Worm (Caenorhabditis elegans) whole organism, young adult: Measurements from ENCODE around the gene C03H5.9.

Experiments used
- C06A6.2 ChIP-seq: fragments of 200-800 bp; sonication (Bioruptor generic); conservative IDR thresholded peaks from 2 replicates; pipeline ENCODE4 v1.3.6; 2022; ENCODE audit warnings: missing genetic modification characterization, missing compliant biosample characterization
- C17E4.6 ChIP-seq: fragments of 200-800 bp; sonication (Bioruptor generic); IDR thresholded peaks from 2 replicates; pipeline ENCODE4 v1.3.6; 2022; ENCODE audit warnings: missing genetic modification reagents, missing genetic modification characterization, missing compliant biosample characterization
- F37B4.10 ChIP-seq: fragments of 200-800 bp; sonication (Bioruptor generic); IDR thresholded peaks from 2 replicates; pipeline ENCODE4 v1.3.6; 2022; ENCODE audit warnings: missing genetic modification characterization, missing compliant biosample characterization
- F49E8.2 ChIP-seq: sonication (generic microtip); optimal IDR thresholded peaks from 3 replicates; lab custom pipeline; 2017; ENCODE audit warnings: missing genetic modification characterization, mild to moderate bottlenecking, missing compliant biosample characterization, antibody characterized with exemption, moderate library complexity; ENCODE audit not compliant: insufficient read depth
- F52B5.7 ChIP-seq: sonication (generic microtip); optimal IDR thresholded peaks from 2 replicates; lab custom pipeline; 2016; ENCODE audit warnings: mild to moderate bottlenecking, missing genetic modification characterization, missing compliant biosample characterization
- F57A8.1 ChIP-seq: fragments of 200-800 bp; sonication (Bioruptor generic); optimal IDR thresholded peaks from 2 replicates; lab custom pipeline; 2018; ENCODE audit warnings: mild to moderate bottlenecking, missing genetic modification characterization, moderate library complexity, missing compliant biosample characterization
- K12H6.12 ChIP-seq: fragments of 200-800 bp; sonication (Bioruptor generic); optimal IDR thresholded peaks from 2 replicates; lab custom pipeline; 2018; ENCODE audit warnings: mild to moderate bottlenecking, missing genetic modification characterization, missing compliant biosample characterization
- T07F8.4 ChIP-seq: sonication (generic microtip); optimal IDR thresholded peaks from 2 replicates; lab custom pipeline; 2016; ENCODE audit warnings: mild to moderate bottlenecking, missing genetic modification characterization, moderate library complexity, missing compliant biosample characterization
- Y53F4B.3 ChIP-seq: fragments of 200-800 bp; sonication (Bioruptor generic); IDR thresholded peaks from 2 replicates; pipeline ENCODE4 v1.3.6; 2022; ENCODE audit warnings: missing genetic modification reagents, missing genetic modification characterization, missing compliant biosample characterization
- Y67H2A.10 ChIP-seq: fragments of 200-800 bp; sonication (Bioruptor generic); conservative IDR thresholded peaks from 2 replicates; pipeline ENCODE4 v1.3.6; 2022; ENCODE audit warnings: missing genetic modification reagents, missing genetic modification characterization, missing compliant biosample characterization
- bed-2 ChIP-seq: fragments of 200-800 bp; sonication (Bioruptor generic); IDR thresholded peaks from 2 replicates; pipeline ENCODE4 v1.3.6; 2022; ENCODE audit warnings: missing genetic modification reagents, missing genetic modification characterization, missing compliant biosample characterization
- ceh-100 ChIP-seq: fragments of 200-800 bp; sonication (Bioruptor generic); IDR thresholded peaks from 2 replicates; pipeline ENCODE4 v1.3.6; 2022; ENCODE audit warnings: missing genetic modification reagents, missing genetic modification characterization, missing compliant biosample characterization
- ceh-27 ChIP-seq: fragments of 200-800 bp; sonication (Bioruptor generic); optimal IDR thresholded peaks from 2 replicates; lab custom pipeline; 2018; ENCODE audit warnings: mild to moderate bottlenecking, missing genetic modification characterization, moderate library complexity, missing compliant biosample characterization
- ceh-58 ChIP-seq: fragments of 200-800 bp; sonication (Bioruptor generic); IDR thresholded peaks from 2 replicates; pipeline ENCODE4 v1.3.6; 2022; ENCODE audit warnings: missing genetic modification characterization, missing compliant biosample characterization
- dpff-1 ChIP-seq: sonication (generic microtip); optimal IDR thresholded peaks from 2 replicates; lab custom pipeline; 2017; ENCODE audit warnings: mild to moderate bottlenecking, missing genetic modification characterization, missing compliant biosample characterization
- egl-44 ChIP-seq: fragments of 200-800 bp; sonication (Bioruptor generic); IDR thresholded peaks from 2 replicates; pipeline ENCODE4 v1.3.6; 2022; ENCODE audit warnings: missing genetic modification reagents, missing genetic modification characterization, missing compliant biosample characterization
- egrh-3 ChIP-seq: fragments of 200-800 bp; sonication (Bioruptor generic); IDR thresholded peaks from 2 replicates; pipeline ENCODE4 v1.3.6; 2022; ENCODE audit warnings: missing genetic modification reagents, missing genetic modification characterization, missing compliant biosample characterization
- him-1 ChIP-seq: sonication (generic microtip); optimal IDR thresholded peaks from 2 replicates; lab custom pipeline; 2016; ENCODE audit warnings: missing genotype, missing genetic modification reagents, missing genetic modification characterization, missing compliant biosample characterization
- hlh-26 ChIP-seq: fragments of 200-800 bp; sonication (Bioruptor generic); conservative IDR thresholded peaks from 2 replicates; pipeline ENCODE4 v1.3.6; 2022; ENCODE audit warnings: missing genetic modification reagents, missing genetic modification characterization, missing compliant biosample characterization
- hmg-1.2 ChIP-seq: fragments of 200-800 bp; sonication (Bioruptor generic); IDR thresholded peaks from 2 replicates; pipeline ENCODE4 v1.3.6; 2022; ENCODE audit warnings: missing genetic modification reagents, missing genetic modification characterization, missing compliant biosample characterization
- hsf-1 ChIP-seq: fragments of 200-800 bp; sonication (Bioruptor generic); IDR thresholded peaks from 2 replicates; pipeline ENCODE4 v1.3.6; 2022; ENCODE audit warnings: missing genetic modification reagents, missing genetic modification characterization, missing compliant biosample characterization
- let-607 ChIP-seq, 2 experiments: fragments of 200-800 bp in 1 of 2; sonication (Bioruptor generic) in 1 of 2; sonication (generic microtip) in 1 of 2; optimal IDR thresholded peaks; 2 replicates each; lab custom pipeline; 2016 to 2018; ENCODE audit warnings: mild to moderate bottlenecking in 2 of 2, missing compliant biosample characterization in 2 of 2, missing genetic modification characterization in 2 of 2, moderate library complexity in 2 of 2, missing genotype in 1 of 2
- lin-26 ChIP-seq: fragments of 200-800 bp; sonication (Bioruptor generic); IDR thresholded peaks from 2 replicates; pipeline ENCODE4 v1.3.6; 2022; ENCODE audit warnings: missing genetic modification reagents, missing genetic modification characterization, missing compliant biosample characterization
- lsl-1 ChIP-seq: fragments of 200-800 bp; sonication (Bioruptor generic); optimal IDR thresholded peaks from 2 replicates; lab custom pipeline; 2018; ENCODE audit warnings: mild to moderate bottlenecking, missing genetic modification characterization, moderate library complexity, missing compliant biosample characterization
- lsy-27 ChIP-seq: sonication (generic microtip); optimal IDR thresholded peaks from 2 replicates; lab custom pipeline; 2017; ENCODE audit warnings: missing genetic modification characterization, mild to moderate bottlenecking, missing compliant biosample characterization, antibody characterized with exemption, missing genotype, borderline replicate concordance; ENCODE audit not compliant: insufficient read depth
- madf-6 ChIP-seq: fragments of 200-800 bp; sonication (Bioruptor generic); IDR thresholded peaks from 2 replicates; pipeline ENCODE4 v1.3.6; 2022; ENCODE audit warnings: missing genetic modification reagents, missing genetic modification characterization, missing compliant biosample characterization
- nfya-1 ChIP-seq: sonication (generic microtip); optimal IDR thresholded peaks from 2 replicates; lab custom pipeline; 2017; ENCODE audit warnings: antibody characterized with exemption, missing compliant biosample characterization, missing genetic modification characterization, borderline replicate concordance; ENCODE audit not compliant: insufficient read depth
- nhr-120 ChIP-seq: fragments of 200-800 bp; sonication (Bioruptor generic); IDR thresholded peaks from 2 replicates; pipeline ENCODE4 v1.3.6; 2022; ENCODE audit warnings: missing genetic modification characterization, missing compliant biosample characterization
- nhr-27 ChIP-seq: fragments of 200-800 bp; sonication (Bioruptor generic); optimal IDR thresholded peaks from 2 replicates; lab custom pipeline; 2018; ENCODE audit warnings: mild to moderate bottlenecking, missing genetic modification characterization, moderate library complexity, missing compliant biosample characterization
- pbrm-1 ChIP-seq: fragments of 200-800 bp; sonication (Bioruptor generic); IDR thresholded peaks from 2 replicates; pipeline ENCODE4 v1.3.6; 2022; ENCODE audit warnings: missing genetic modification reagents, missing genetic modification characterization, missing compliant biosample characterization
- rec-8 ChIP-seq, 2 experiments: sonication (generic microtip); optimal IDR thresholded peaks; 2 replicates each; lab custom pipeline; 2016; ENCODE audit warnings: mild to moderate bottlenecking in 2 of 2, missing genetic modification characterization in 2 of 2, missing genetic modification reagents in 2 of 2, missing genotype in 2 of 2, missing biosample characterization in 1 of 2, missing compliant biosample characterization in 1 of 2, moderate library complexity in 1 of 2
- repo-1 ChIP-seq: sonication (generic microtip); optimal IDR thresholded peaks from 2 replicates; lab custom pipeline; 2017; ENCODE audit warnings: mild to moderate bottlenecking, missing genetic modification characterization, missing compliant biosample characterization
- snpc-1.3 ChIP-seq: sonication (generic microtip); optimal IDR thresholded peaks from 2 replicates; lab custom pipeline; 2017; ENCODE audit warnings: missing genetic modification characterization, mild to moderate bottlenecking, missing compliant biosample characterization, antibody characterized with exemption, moderate library complexity, missing genotype, missing genetic modification reagents; ENCODE audit not compliant: insufficient read depth
- snpc-4 ChIP-seq, 5 experiments: fragments of 150-350 bp in 1 of 5; sonication (generic microtip) in 4 of 5; optimal IDR thresholded peaks; 2 replicates each; lab custom pipeline; 2014 to 2018; ENCODE audit warnings: missing genetic modification characterization in 5 of 5, missing biosample characterization in 3 of 5, antibody characterized with exemption in 2 of 5, mild to moderate bottlenecking in 2 of 5, missing compliant biosample characterization in 2 of 5, missing genotype in 2 of 5, moderate library complexity in 2 of 5, missing genetic modification reagents in 1 of 5
- tbp1 ChIP-seq: fragments of 200-800 bp; sonication (Bioruptor generic); optimal IDR thresholded peaks from 2 replicates; lab custom pipeline; 2018; ENCODE audit warnings: mild to moderate bottlenecking, missing genetic modification characterization, missing compliant biosample characterization
- zfh-2 ChIP-seq: fragments of 200-800 bp; sonication (Bioruptor generic); conservative IDR thresholded peaks from 2 replicates; pipeline ENCODE4 v1.3.6; 2022; ENCODE audit warnings: missing genetic modification reagents, missing genetic modification characterization, missing compliant biosample characterization
- ztf-18 ChIP-seq: sonication (generic microtip); optimal IDR thresholded peaks from 2 replicates; lab custom pipeline; 2016; ENCODE audit warnings: missing genotype, mild to moderate bottlenecking, missing genetic modification characterization, missing compliant biosample characterization
- ztf-22 ChIP-seq: fragments of 200-800 bp; sonication (Bioruptor generic); optimal IDR thresholded peaks from 2 replicates; lab custom pipeline; 2018; ENCODE audit warnings: mild to moderate bottlenecking, missing genetic modification characterization, moderate library complexity, missing compliant biosample characterization
- ztf-25 ChIP-seq: fragments of 200-800 bp; sonication (Bioruptor generic); IDR thresholded peaks from 2 replicates; pipeline ENCODE4 v1.3.6; 2022; ENCODE audit warnings: missing genetic modification reagents, missing genetic modification characterization, missing compliant biosample characterization

The C03H5.9 gene

ce11 chrII:410832-411231 lies 32.4 kb downstream of the C03H5.9 start, which contains the start of the genes dnsn-1 and C24H12.4 (continued):
- TF ChIP-seq nfya-1 (tag; lab: Kevin White, UChicago) (no peak), F52B5.7 (tag; lab: Kevin White, UChicago) (no peak), repo-1 (tag; lab: Kevin White, UChicago) (peak; percentile 63), rec-8 (tag; optimal IDR thresholded peaks at IDR 0.05; lab: Kevin White, UChicago) (no peak), T07F8.4 (tag; lab: Kevin White, UChicago) (no peak), K12H6.12 (tag; lab: Kevin White, UChicago) (peak; percentile 30), ceh-27 (GFP tag; lab: Kevin White, UChicago) (no peak), lin-26 (GFP tag; lab: Robert Waterston, UW) (no peak), nhr-120 (GFP tag; lab: Robert Waterston, UW) (no peak), ztf-22 (GFP tag; lab: Kevin White, UChicago) (no peak), F49E8.2 (tag; lab: Kevin White, UChicago) (peak; percentile 24), Y53F4B.3 (GFP tag; lab: Robert Waterston, UW) (no peak), ceh-100 (GFP tag; lab: Robert Waterston, UW) (peak; percentile 67), F57A8.1 (GFP tag; lab: Kevin White, UChicago) (no peak), ztf-25 (GFP tag; lab: Robert Waterston, UW) (no peak), hmg-1.2 (peak; percentile 51; the same call in 1 of the 2 replicates), tbp1 (GFP tag; lab: Kevin White, UChicago) (peak; percentile 66), Y67H2A.10 (GFP tag; lab: Robert Waterston, UW) (no peak), lsl-1 (peak; percentile 64), pbrm-1 (GFP tag; lab: Robert Waterston, UW) (peak; percentile 87), lsy-27 (no peak), nhr-27 (no peak), ztf-18 (tag; lab: Kevin White, UChicago) (peak; percentile 97), egrh-3 (no peak), let-607 (tag; optimal IDR thresholded peaks at IDR 0.05; lab: Kevin White, UChicago) (peak in 1 of 2 experiments; percentile 57), zfh-2 (GFP tag; lab: Robert Waterston, UW) (0 out of 2 replicates have a peak, but pooled peaks have one; percentile 28), C06A6.2 (GFP tag; lab: Robert Waterston, UW) (peak; percentile 48; the same call in 1 of the 2 replicates)

DNA sequence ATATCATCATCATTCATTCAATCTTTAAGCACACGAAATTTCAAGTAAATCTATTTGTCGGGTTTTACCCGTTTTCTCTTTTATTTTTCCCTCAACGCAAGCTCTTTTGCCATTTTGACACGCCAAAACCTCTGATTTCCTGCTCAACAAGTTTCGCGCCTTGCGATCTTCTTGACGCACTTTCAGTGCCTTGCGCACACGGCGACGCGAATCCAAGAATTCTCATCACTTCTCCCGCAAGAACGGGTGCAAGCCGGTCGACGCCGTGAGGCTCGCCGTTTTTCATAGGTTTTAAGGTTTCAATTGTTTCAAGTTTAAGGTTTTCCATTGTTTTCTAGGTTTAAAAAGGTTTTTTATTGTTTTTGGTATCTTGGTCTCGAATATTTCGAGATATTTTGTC lies 38.4 kb downstream of the C03H5.9 start:
- TF ChIP-seq madf-6 (GFP tag; lab: Robert Waterston, UW), result 0 out of 2 replicates have a peak, but pooled peaks have one; percentile 47
- peak; percentile 87 for TF ChIP-seq ztf-18 (tag; lab: Kevin White, UChicago)
- TF ChIP-seq him-1 (tag; lab: Kevin White, UChicago), result peak; percentile 56

ce11 chrII:418782-419181 lies 40.3 kb downstream of the C03H5.9 start, which contains the start of gene C24H12.6:
Gene C24H12.6, minus strand, starts transcription at chrII:418882.
- no peak for TF ChIP-seq egl-44 (GFP tag; lab: Robert Waterston, UW)
- TF ChIP-seq ceh-58 (GFP tag; lab: Robert Waterston, UW), result no peak
- TF ChIP-seq F37B4.10 (GFP tag; lab: Robert Waterston, UW), result no peak
- TF ChIP-seq lsy-27, result no peak
- no peak for TF ChIP-seq hlh-26 (GFP tag; lab: Robert Waterston, UW)
- TF ChIP-seq dpff-1 (tag; lab: Kevin White, UChicago), result no peak
- no peak for TF ChIP-seq snpc-4 (GFP tag; optimal IDR thresholded peaks at IDR 0.05; lab: Kevin White, UChicago)
- TF ChIP-seq snpc-4 (tag; optimal IDR thresholded peaks at IDR 0.05; lab: Kevin White, UChicago), result no peak
- no peak for TF ChIP-seq snpc-1.3 (tag; lab: Kevin White, UChicago)
- no peak for TF ChIP-seq C17E4.6 (GFP tag; lab: Robert Waterston, UW)
- no peak for TF ChIP-seq bed-2 (GFP tag; lab: Robert Waterston, UW)
- no peak for TF ChIP-seq hsf-1 (GFP tag; lab: Robert Waterston, UW)
- TF ChIP-seq, all 124 proteins: peak for 0
